Fruit fly (Drosophila melanogaster): ENCODE data around the gene Swt1.

DNA sequence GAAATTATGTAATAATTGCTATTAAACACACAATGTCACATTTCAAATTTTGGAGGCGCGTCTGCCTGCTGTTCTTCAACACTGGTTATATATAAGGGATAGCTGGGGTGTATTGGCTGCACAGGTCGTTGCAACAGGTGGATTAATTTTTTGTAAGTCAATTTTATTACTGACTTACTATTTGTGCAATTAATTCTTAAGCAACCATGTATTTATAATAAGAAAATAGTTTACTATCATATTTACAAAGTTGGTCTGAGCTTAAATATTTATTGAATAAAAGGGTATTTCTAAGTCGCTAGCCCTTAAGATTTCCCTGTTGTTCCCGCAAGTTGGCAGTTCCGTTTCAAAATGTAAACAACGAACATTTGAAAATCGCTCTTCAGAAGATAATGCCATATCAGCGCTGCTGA lies 2.5 kb upstream of the Swt1 start, which contains the start of gene RhoGAP16F:
- TF ChIP-seq cyc (GFP tag; optimal IDR thresholded peaks at IDR 0.05) (peak; percentile 85), svp (GFP tag) (peak; percentile 90), CG11762 (GFP tag; optimal IDR thresholded peaks at IDR 0.05; ENCODE audit: insufficient read depth) (peak; percentile 61), Hr4 (GFP tag; optimal IDR thresholded peaks at IDR 0.05) (peak; percentile 75), Ets96B (tag; optimal IDR thresholded peaks at IDR 0.05) (peak; percentile 72), achi (GFP tag; optimal IDR thresholded peaks at IDR 0.05) (peak; percentile 82), CG3919 (GFP tag; optimal IDR thresholded peaks at IDR 0.05) (peak; percentile 80), topi (GFP tag; optimal IDR thresholded peaks at IDR 0.05) (peak; percentile 87), Eip75B (GFP tag; optimal IDR thresholded peaks at IDR 0.05) (peak; percentile 75), CG6808 (GFP tag; optimal IDR thresholded peaks at IDR 0.05) (peak; percentile 65), CG9139 (GFP tag; optimal IDR thresholded peaks at IDR 0.05) (peak; percentile 47), Smox (GFP tag; optimal IDR thresholded peaks at IDR 0.05) (peak; percentile 87)
